Worm (Caenorhabditis elegans) whole organism, L4 larva: Measurements from ENCODE around the gene cest-2.3.
A peak's percentile ranks its signal among the peaks of the same experiment; 100 is the strongest.

Experiments
- F10B5.3 ChIP-seq: sonication (generic microtip); optimal IDR thresholded peaks from 2 replicates; lab custom pipeline; 2016; ENCODE audit warnings: mild to moderate bottlenecking, missing genetic modification characterization, missing compliant biosample characterization
- aha-1 ChIP-seq: fragments of 150-350 bp; peaks from one replicate; lab custom pipeline; 2014; ENCODE audit warnings: missing biosample characterization, missing genetic modification characterization
- ceh-20 ChIP-seq: fragments of 200-800 bp; sonication (Bioruptor generic); IDR thresholded peaks from 2 replicates; pipeline ENCODE4 v1.3.6; 2022; ENCODE audit warnings: missing genetic modification reagents, missing genetic modification characterization, missing compliant biosample characterization
- ctbp-1 ChIP-seq: fragments of 200-800 bp; sonication (Bioruptor generic); IDR thresholded peaks from 2 replicates; pipeline ENCODE4 v1.3.6; 2022; ENCODE audit warnings: missing genetic modification reagents, missing genetic modification characterization, missing compliant biosample characterization
- daf-16 ChIP-seq, 3 experiments: sonication (generic microtip); optimal IDR thresholded peaks; 2 replicates each; lab custom pipeline; 2016 to 2017; ENCODE audit warnings: missing genetic modification characterization in 3 of 3, missing genetic modification reagents in 3 of 3, mild to moderate bottlenecking in 2 of 3, missing compliant biosample characterization in 2 of 3, missing biosample characterization in 1 of 3, moderate library complexity in 1 of 3
- fos-1 ChIP-seq: fragments of 150-350 bp; optimal IDR thresholded peaks from 2 replicates; lab custom pipeline; 2014; ENCODE audit warnings: missing biosample characterization, missing genetic modification characterization
- hlh-11 ChIP-seq: fragments of 200-800 bp; sonication (Bioruptor generic); optimal IDR thresholded peaks from 2 replicates; lab custom pipeline; 2018; ENCODE audit warnings: mild to moderate bottlenecking, missing genetic modification characterization, missing compliant biosample characterization
- hmg-1.1 ChIP-seq: fragments of 200-800 bp; sonication (Bioruptor generic); IDR thresholded peaks from 2 replicates; pipeline ENCODE4 v1.3.6; 2022; ENCODE audit warnings: missing genetic modification reagents, missing genetic modification characterization, missing compliant biosample characterization
- lin-1 ChIP-seq: fragments of 200-800 bp; sonication (Bioruptor generic); IDR thresholded peaks from 2 replicates; pipeline ENCODE4 v1.3.6; 2022; ENCODE audit warnings: missing genetic modification reagents, missing genetic modification characterization, missing compliant biosample characterization
- madf-5 ChIP-seq, 2 experiments: fragments of 200-800 bp; sonication (Bioruptor generic); IDR thresholded peaks; 2 replicates each; pipeline ENCODE4 v1.3.6; 2022; ENCODE audit warnings: missing compliant biosample characterization in 2 of 2, missing genetic modification characterization in 2 of 2
- mep-1 ChIP-seq: fragments of 150-350 bp; sonication (generic microtip); optimal IDR thresholded peaks from 3 replicates; lab custom pipeline; 2014; ENCODE audit warnings: missing biosample characterization, missing genetic modification characterization
- mes-2 ChIP-seq: sonication (generic microtip); optimal IDR thresholded peaks from 2 replicates; lab custom pipeline; 2016; ENCODE audit warnings: missing genotype, mild to moderate bottlenecking, missing genetic modification characterization, missing compliant biosample characterization; ENCODE audit not compliant: poor library complexity, severe bottlenecking
- nhr-6 ChIP-seq: fragments of 150-350 bp; optimal IDR thresholded peaks from 2 replicates; lab custom pipeline; 2014; ENCODE audit warnings: missing biosample characterization, missing genetic modification characterization
- rbr-2 ChIP-seq: sonication (generic microtip); optimal IDR thresholded peaks from 2 replicates; lab custom pipeline; 2016; ENCODE audit warnings: missing genotype, missing genetic modification characterization, missing compliant biosample characterization
- set-16 ChIP-seq: fragments of 200-800 bp; sonication (Bioruptor generic); IDR thresholded peaks from 2 replicates; pipeline ENCODE4 v1.3.6; 2022; ENCODE audit warnings: missing genetic modification reagents, missing genetic modification characterization, missing compliant biosample characterization
- unc-130 ChIP-seq: sonication (generic microtip); optimal IDR thresholded peaks from 2 replicates; lab custom pipeline; 2016; ENCODE audit warnings: missing genetic modification reagents, missing genetic modification characterization, missing compliant biosample characterization
- unc-39 ChIP-seq: sonication (generic microtip); optimal IDR thresholded peaks from 2 replicates; lab custom pipeline; 2017; ENCODE audit warnings: missing biosample characterization, missing genetic modification characterization
- unc-62 ChIP-seq, 3 experiments: fragments of 150-350 bp in 1 of 3; sonication (generic microtip); optimal IDR thresholded peaks in 2 of 3; peaks in 1 of 3; 1 replicate in 1 of 3; 2 replicates in 2 of 3; lab custom pipeline; 2014 to 2017; ENCODE audit warnings: missing biosample characterization in 3 of 3, missing genetic modification characterization in 3 of 3, missing genetic modification reagents in 3 of 3, missing genotype in 1 of 3

Gene cest-2.3

ce11 chrV:14127834-14128233, 54.9 kb downstream of the cest-2.3 start:
- peak; percentile 53 for TF ChIP-seq nhr-6
- TF ChIP-seq unc-130 (GFP tag; lab: Kevin White, UChicago): no peak
- no peak for TF ChIP-seq unc-39 (tag; lab: Kevin White, UChicago)
- no peak for TF ChIP-seq lin-1
- TF ChIP-seq daf-16 (GFP tag; optimal IDR thresholded peaks at IDR 0.05; lab: Kevin White, UChicago): no peak
- peak; percentile 27 for TF ChIP-seq daf-16 (tag; optimal IDR thresholded peaks at IDR 0.05; lab: Kevin White, UChicago)
- 0 out of 2 replicates have a peak, but pooled peaks have one; percentile 28 for TF ChIP-seq hmg-1.1 (GFP tag; lab: Robert Waterston, UW)
- TF ChIP-seq mep-1: peak; percentile 32
- TF ChIP-seq hlh-11 (tag; lab: Kevin White, UChicago): peak; percentile 19
- peak; percentile 6 for TF ChIP-seq rbr-2 (tag; lab: Kevin White, UChicago)
- TF ChIP-seq, all 104 proteins: peak for 6

- TF ChIP-seq hmg-1.1 (GFP tag; lab: Robert Waterston, UW) (0 out of 2 replicates have a peak, but pooled peaks have one; percentile 17), aha-1 (tag; lab: Kevin White, UChicago) (peak; percentile 57), fos-1 (tag; lab: Kevin White, UChicago) (no peak), madf-5 (GFP tag; IDR thresholded peaks at IDR 0.05; lab: Robert Waterston, UW) (no peak), mes-2 (tag; lab: Kevin White, UChicago) (peak; percentile 23), unc-62 (GFP tag; optimal IDR thresholded peaks at IDR 0.05 in 1 of 2; lab: Kevin White, UChicago) (peak in 1 of 2 experiments; percentile 11), unc-62 (tag; optimal IDR thresholded peaks at IDR 0.05; lab: Kevin White, UChicago) (no peak), ceh-20 (GFP tag; lab: Robert Waterston, UW) (no peak), F10B5.3 (tag; lab: Kevin White, UChicago) (no peak), ctbp-1 (0 out of 2 replicates have a peak, but pooled peaks have one; percentile 47), set-16 (GFP tag; lab: Robert Waterston, UW) (peak; percentile 16; the same call in 1 of the 2 replicates)
Observed at ce11 chrV:14126341-14126924, 56.3 kb downstream of the cest-2.3 start.
